Fruit fly (Drosophila melanogaster) Kc167 (cell line): ENCODE measurements around the gene CG33795.

Source experiments
- Sin3A ChIP-seq: fragments of >200 bp; optimal IDR thresholded peaks from 2 replicates; lab custom pipeline; 2018; ENCODE audit warnings: missing external identifiers
- insv ChIP-seq: fragments of >200 bp; optimal IDR thresholded peaks from 3 replicates; lab custom pipeline; 2018; ENCODE audit warnings: missing external identifiers
- ttk ChIP-seq: sonication (Bioruptor generic); optimal IDR thresholded peaks from 2 replicates; lab custom pipeline; 2017; ENCODE audit warnings: missing external identifiers

DNA sequence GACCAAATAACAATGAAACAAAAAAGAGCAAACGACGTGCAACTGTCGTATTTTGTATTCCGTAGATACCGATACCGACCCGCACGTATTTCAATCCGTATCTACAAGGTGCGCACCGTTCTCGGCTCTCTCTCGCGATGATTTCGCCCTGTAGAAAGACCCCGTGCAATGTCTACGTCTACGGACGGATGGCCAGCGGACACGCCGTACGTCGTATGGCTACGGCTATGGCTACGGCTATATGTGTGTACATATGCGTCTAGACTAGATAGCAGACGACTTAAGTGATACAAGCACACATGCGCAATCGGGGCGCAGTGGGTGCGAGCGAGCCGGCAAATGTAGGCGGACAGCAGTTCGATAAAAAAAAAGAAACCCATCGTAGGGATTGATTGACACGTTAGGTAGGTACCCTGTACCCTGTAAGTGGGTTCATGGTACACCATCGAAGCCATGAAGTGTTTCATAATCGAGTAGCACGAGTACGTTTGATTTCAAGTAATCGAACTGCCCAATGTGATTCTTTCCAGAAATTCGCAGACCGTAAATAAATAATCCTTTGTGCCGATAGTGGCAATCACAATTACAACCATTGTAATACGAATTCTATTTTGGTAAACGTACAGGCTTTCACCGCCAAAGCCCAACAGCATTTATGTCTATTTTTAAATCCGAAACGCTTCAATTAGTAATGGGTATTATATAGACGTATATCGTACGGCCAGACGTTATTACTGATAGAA is 21.6 kb downstream of the CG33795 start:
- TF ChIP-seq insv (lab: Kevin White, UChicago) (no peak), Sin3A (no peak), ttk (lab: Kevin White, UChicago) (no peak)
